Fruit fly (Drosophila melanogaster) whole organism, embryonic: ENCODE results near the gene CG32333.

Experiments used
- Atf6 ChIP-seq: fragments of 200-800 bp; sonication (Bioruptor generic); IDR thresholded peaks from 2 replicates; pipeline ENCODE4 v1.3.6; 2022; ENCODE audit warnings: missing biosample characterization, missing genetic modification characterization
- CG11085 ChIP-seq: fragments of 200-800 bp; sonication (Bioruptor generic); IDR thresholded peaks from 2 replicates; pipeline ENCODE4 v1.3.6; 2022; ENCODE audit warnings: missing biosample characterization, missing genetic modification characterization
- CG12104 ChIP-seq: fragments of 200-800 bp; sonication (Bioruptor generic); optimal IDR thresholded peaks from 3 replicates; lab custom pipeline; 2016; ENCODE audit warnings: missing biosample characterization, missing genetic modification characterization
- CG12659 ChIP-seq: fragments of 200-800 bp; sonication (Bioruptor generic); optimal IDR thresholded peaks from 3 replicates; lab custom pipeline; 2017; ENCODE audit warnings: mild to moderate bottlenecking, missing biosample characterization, missing genetic modification reagents, missing genetic modification characterization
- CG13296 ChIP-seq: fragments of 200-800 bp; sonication (Bioruptor generic); optimal IDR thresholded peaks from 3 replicates; lab custom pipeline; 2018; ENCODE audit warnings: missing biosample characterization, mild to moderate bottlenecking, missing genetic modification characterization
- CG14710 ChIP-seq: fragments of 200-800 bp; sonication (Bioruptor generic); optimal IDR thresholded peaks from 3 replicates; lab custom pipeline; 2019; ENCODE audit warnings: missing biosample characterization, mild to moderate bottlenecking, missing genetic modification characterization, moderate library complexity
- CG17912 ChIP-seq: fragments of 200-800 bp; sonication (Bioruptor generic); optimal IDR thresholded peaks from 2 replicates; lab custom pipeline; 2018; ENCODE audit warnings: missing biosample characterization, mild to moderate bottlenecking, missing genetic modification characterization
- CG2875 ChIP-seq: fragments of 200-800 bp; sonication (Bioruptor generic); optimal IDR thresholded peaks from 2 replicates; lab custom pipeline; 2017; ENCODE audit warnings: missing biosample characterization, mild to moderate bottlenecking, missing genetic modification characterization, missing genetic modification reagents
- CG3065 ChIP-seq: fragments of 200-800 bp; sonication (Bioruptor generic); optimal IDR thresholded peaks from 2 replicates; lab custom pipeline; 2016; ENCODE audit warnings: missing biosample characterization, missing genetic modification characterization
- CG34224 ChIP-seq: fragments of 200-800 bp; sonication (Bioruptor generic); IDR thresholded peaks from 3 replicates; pipeline ENCODE4 v1.3.6; 2022; ENCODE audit warnings: missing biosample characterization, missing genetic modification characterization; ENCODE audit not compliant: partially characterized antibody
- CG3995 ChIP-seq: fragments of 200-800 bp; sonication (Bioruptor generic); optimal IDR thresholded peaks from 3 replicates; lab custom pipeline; 2016; ENCODE audit warnings: missing biosample characterization, missing genetic modification characterization
- CG42726 ChIP-seq: fragments of 200-800 bp; sonication (Bioruptor generic); IDR thresholded peaks from 2 replicates; pipeline ENCODE4 v1.3.6; 2022; ENCODE audit warnings: missing biosample characterization, missing genetic modification characterization; ENCODE audit not compliant: partially characterized antibody
- CG6854 ChIP-seq: fragments of 200-800 bp; sonication (Bioruptor generic); optimal IDR thresholded peaks from 3 replicates; lab custom pipeline; 2017; ENCODE audit warnings: missing biosample characterization, mild to moderate bottlenecking, missing genetic modification characterization
- CG8281 ChIP-seq: fragments of 200-800 bp; sonication (Bioruptor generic); optimal IDR thresholded peaks from 2 replicates; lab custom pipeline; 2018; ENCODE audit warnings: missing biosample characterization, mild to moderate bottlenecking, missing genetic modification characterization, moderate library complexity
- CG9609 ChIP-seq: fragments of 200-800 bp; sonication (Bioruptor generic); optimal IDR thresholded peaks from 3 replicates; lab custom pipeline; 2016; ENCODE audit warnings: missing biosample characterization, missing genetic modification characterization
- CTCF ChIP-seq: fragments of 200-800 bp; sonication (Bioruptor generic); optimal IDR thresholded peaks from 2 replicates; lab custom pipeline; 2017; ENCODE audit warnings: missing biosample characterization, mild to moderate bottlenecking, missing genetic modification characterization, moderate library complexity
- Dad ChIP-seq: fragments of 200-800 bp; sonication (Bioruptor generic); optimal IDR thresholded peaks from 3 replicates; lab custom pipeline; 2016; ENCODE audit warnings: missing biosample characterization, missing genetic modification characterization
- E2f2 ChIP-seq: fragments of 200-800 bp; sonication (Bioruptor generic); IDR thresholded peaks from 2 replicates; pipeline ENCODE4 v1.3.6; 2022; ENCODE audit warnings: missing biosample characterization, missing genetic modification characterization
- Fer2 ChIP-seq: fragments of 200-800 bp; sonication (Bioruptor generic); optimal IDR thresholded peaks from 2 replicates; lab custom pipeline; 2018; ENCODE audit warnings: missing biosample characterization, mild to moderate bottlenecking, missing genetic modification characterization, moderate library complexity
- H2.0 ChIP-seq: fragments of 200-800 bp; sonication (Bioruptor generic); IDR thresholded peaks from 2 replicates; pipeline ENCODE4 v1.3.6; 2022; ENCODE audit warnings: missing biosample characterization, missing genetic modification characterization
- MESR4 ChIP-seq: fragments of 200-800 bp; sonication (Bioruptor generic); optimal IDR thresholded peaks from 2 replicates; lab custom pipeline; 2018; ENCODE audit warnings: missing biosample characterization, mild to moderate bottlenecking, missing genetic modification characterization, moderate library complexity
- Mad ChIP-seq: fragments of 200-800 bp; sonication (Bioruptor generic); optimal IDR thresholded peaks from 2 replicates; lab custom pipeline; 2016; ENCODE audit warnings: missing biosample characterization, missing genetic modification characterization
- Nf-YA ChIP-seq: fragments of 200-800 bp; sonication (Bioruptor generic); IDR thresholded peaks from 2 replicates; pipeline ENCODE4 v1.3.6; 2022; ENCODE audit warnings: missing biosample characterization, missing genetic modification characterization
- Nf-YC ChIP-seq: fragments of 200-800 bp; optimal IDR thresholded peaks from 3 replicates; lab custom pipeline; 2019; ENCODE audit warnings: missing biosample characterization, mild to moderate bottlenecking, missing genetic modification characterization, moderate library complexity
- Rx ChIP-seq: fragments of 200-800 bp; sonication (Bioruptor generic); IDR thresholded peaks from 2 replicates; pipeline ENCODE4 v1.3.6; 2022; ENCODE audit warnings: missing biosample characterization, missing genetic modification characterization
- Side ChIP-seq: fragments of 200-800 bp; sonication (Bioruptor generic); optimal IDR thresholded peaks from 2 replicates; lab custom pipeline; 2016; ENCODE audit warnings: missing biosample characterization, missing genetic modification characterization
- ac ChIP-seq: fragments of 200-800 bp; sonication (Bioruptor generic); optimal IDR thresholded peaks from 3 replicates; lab custom pipeline; 2017; ENCODE audit warnings: missing biosample characterization, mild to moderate bottlenecking, missing genetic modification characterization
- al ChIP-seq: fragments of 200-800 bp; sonication (Bioruptor generic); IDR thresholded peaks from 2 replicates; pipeline ENCODE4 v1.3.6; 2022; ENCODE audit warnings: missing biosample characterization, missing genetic modification characterization
- amos ChIP-seq: fragments of 200-800 bp; sonication (Bioruptor generic); IDR thresholded peaks from 2 replicates; pipeline ENCODE4 v1.3.6; 2022; ENCODE audit warnings: missing biosample characterization, missing genetic modification characterization; ENCODE audit not compliant: partially characterized antibody
- aop ChIP-seq: fragments of 200-800 bp; sonication (Bioruptor generic); IDR thresholded peaks from 2 replicates; pipeline ENCODE4 v1.3.6; 2022; ENCODE audit warnings: missing biosample characterization, missing genetic modification characterization
- caup ChIP-seq: fragments of 200-800 bp; sonication (Bioruptor generic); optimal IDR thresholded peaks from 3 replicates; lab custom pipeline; 2017; ENCODE audit warnings: missing biosample characterization, mild to moderate bottlenecking, missing genetic modification characterization, moderate library complexity; ENCODE audit not compliant: severe bottlenecking
- crc ChIP-seq: fragments of 200-800 bp; sonication (Bioruptor generic); optimal IDR thresholded peaks from 2 replicates; lab custom pipeline; 2016; ENCODE audit warnings: missing biosample characterization, missing genetic modification characterization
- croc ChIP-seq: fragments of 200-800 bp; sonication (Bioruptor generic); conservative IDR thresholded peaks from 3 replicates; pipeline ENCODE4 v1.3.6; 2022; ENCODE audit warnings: missing biosample characterization, missing genetic modification characterization
- crp ChIP-seq, 2 experiments: fragments of 200-800 bp; sonication (Bioruptor generic); optimal IDR thresholded peaks; 2 replicates in 1 of 2; 3 replicates in 1 of 2; lab custom pipeline; 2017; ENCODE audit warnings: missing biosample characterization in 2 of 2, missing genetic modification characterization in 2 of 2, mild to moderate bottlenecking in 1 of 2, moderate library complexity in 1 of 2
- disco-r ChIP-seq: fragments of 200-800 bp; sonication (Bioruptor generic); optimal IDR thresholded peaks from 2 replicates; lab custom pipeline; 2016; ENCODE audit warnings: missing biosample characterization, missing genetic modification characterization
- exex ChIP-seq: fragments of 200-800 bp; sonication (Bioruptor generic); optimal IDR thresholded peaks from 4 replicates; lab custom pipeline; 2018; ENCODE audit warnings: missing biosample characterization, mild to moderate bottlenecking, missing genetic modification characterization, moderate library complexity
- fru ChIP-seq: fragments of >200 bp; optimal IDR thresholded peaks from 2 replicates; lab custom pipeline; 2017
- gro ChIP-seq: fragments of 200-800 bp; sonication (Bioruptor generic); optimal IDR thresholded peaks from 2 replicates; lab custom pipeline; 2016; ENCODE audit warnings: missing biosample characterization, missing genetic modification characterization
- hb ChIP-seq: fragments of 200-800 bp; sonication (Bioruptor generic); IDR thresholded peaks from 3 replicates; pipeline ENCODE4 v1.3.6; 2022; ENCODE audit warnings: missing biosample characterization, missing genetic modification characterization; ENCODE audit not compliant: partially characterized antibody
- hth ChIP-seq: fragments of >200 bp; optimal IDR thresholded peaks from 2 replicates; lab custom pipeline; 2017; ENCODE audit warnings: inconsistent platforms
- jigr1 ChIP-seq: fragments of 200-800 bp; sonication (Bioruptor generic); IDR thresholded peaks from 3 replicates; pipeline ENCODE4 v1.3.6; 2022; ENCODE audit warnings: missing biosample characterization, missing genetic modification characterization
- lola ChIP-seq, 3 experiments: fragments of >200 bp in 2 of 3; fragments of 200-800 bp in 1 of 3; sonication (Bioruptor generic) in 1 of 3; optimal IDR thresholded peaks; 2 replicates each; lab custom pipeline; 2017 to 2019; ENCODE audit warnings: missing biosample characterization in 3 of 3, missing genetic modification characterization in 3 of 3, mild to moderate bottlenecking in 1 of 3, moderate library complexity in 1 of 3
- peb ChIP-seq: fragments of 200-800 bp; sonication (Bioruptor generic); IDR thresholded peaks from 2 replicates; pipeline ENCODE4 v1.3.6; 2022; ENCODE audit warnings: missing biosample characterization, missing genetic modification characterization
- repo ChIP-seq: fragments of 200-800 bp; sonication (Bioruptor generic); optimal IDR thresholded peaks from 2 replicates; lab custom pipeline; 2016; ENCODE audit warnings: missing biosample characterization, missing genetic modification characterization
- rib ChIP-seq: fragments of 200-800 bp; sonication (Bioruptor generic); IDR thresholded peaks from 2 replicates; pipeline ENCODE4 v1.3.6; 2022; ENCODE audit warnings: missing biosample characterization, missing genetic modification characterization
- row ChIP-seq: fragments of 200-800 bp; sonication (Bioruptor generic); IDR thresholded peaks from 3 replicates; pipeline ENCODE4 v1.3.6; 2022; ENCODE audit warnings: missing biosample characterization, missing genetic modification characterization
- sim ChIP-seq: fragments of 200-800 bp; sonication (Bioruptor generic); IDR thresholded peaks from 2 replicates; pipeline ENCODE4 v1.3.6; 2022; ENCODE audit warnings: missing biosample characterization, missing genetic modification characterization
- sima ChIP-seq: fragments of 200-800 bp; sonication (Bioruptor generic); optimal IDR thresholded peaks from 2 replicates; lab custom pipeline; 2016; ENCODE audit warnings: missing biosample characterization, missing genetic modification characterization
- stwl ChIP-seq: fragments of 200-800 bp; sonication (Bioruptor generic); optimal IDR thresholded peaks from 3 replicates; lab custom pipeline; 2018; ENCODE audit warnings: missing biosample characterization, mild to moderate bottlenecking, missing genetic modification characterization, moderate library complexity
- unpg ChIP-seq: fragments of 200-800 bp; sonication (Bioruptor generic); optimal IDR thresholded peaks from 3 replicates; lab custom pipeline; 2018; ENCODE audit warnings: missing biosample characterization, mild to moderate bottlenecking, missing genetic modification characterization, moderate library complexity
- zen ChIP-seq: fragments of 200-800 bp; sonication (Bioruptor generic); optimal IDR thresholded peaks from 3 replicates; lab custom pipeline; 2018; ENCODE audit warnings: missing biosample characterization, mild to moderate bottlenecking, missing genetic modification characterization, moderate library complexity

CG32333 gene

DNA sequence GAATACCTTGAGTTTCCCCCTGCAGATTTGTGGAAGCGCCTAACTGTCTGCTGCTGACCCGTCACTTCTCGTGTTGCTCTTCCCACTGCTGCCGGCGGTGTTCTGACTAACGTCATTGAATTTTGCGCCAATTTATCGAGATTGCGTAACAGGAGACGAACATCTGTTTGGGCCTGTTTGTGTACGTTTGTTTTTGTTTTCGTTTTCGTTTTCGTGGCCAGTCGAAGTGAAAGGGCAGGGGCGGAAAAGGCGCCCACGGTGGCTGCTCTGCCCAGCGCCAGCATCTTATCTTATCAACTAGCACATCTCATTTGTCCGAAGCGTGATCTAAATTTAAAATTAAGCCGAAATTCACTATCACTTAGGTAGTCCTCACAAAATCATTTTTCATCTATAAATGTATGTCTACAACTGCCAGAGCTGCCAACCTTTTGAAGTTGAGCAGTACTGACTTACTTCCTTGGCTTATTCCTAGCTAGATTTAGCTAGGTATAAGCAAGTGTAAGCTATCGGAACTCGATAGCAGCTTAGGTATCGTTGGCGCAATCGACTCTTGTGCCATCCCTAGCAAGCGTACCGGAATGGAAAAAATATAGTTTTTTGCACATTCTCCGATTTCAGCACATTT is 31.4 kb downstream of the CG32333 start, which contains the start of the genes Ctr9 and Nt5a (continued):
- TF ChIP-seq CG42726 (peak; percentile 16; the same call in 1 of the 2 replicates), E2f2 (peak; percentile 53), Fer2 (tag; lab: Kevin White, UChicago) (peak; percentile 60), H2.0 (0 out of 2 replicates have a peak, but pooled peaks have one; percentile 28), CG12659 (GFP tag; lab: Kevin White, UChicago) (peak; percentile 86), CG3065 (no peak), Nf-YC (tag; lab: Kevin White, UChicago) (no peak), crc (GFP tag; lab: Kevin White, UChicago) (no peak), ac (GFP tag; lab: Kevin White, UChicago) (no peak), caup (GFP tag; lab: Kevin White, UChicago) (peak; percentile 63), crp (GFP tag; optimal IDR thresholded peaks at IDR 0.05; lab: Kevin White, UChicago) (peak in 1 of 2 experiments; percentile 79), sim (GFP tag; lab: Robert Waterston, UW) (no peak), stwl (tag; lab: Kevin White, UChicago) (peak; percentile 78), jigr1 (GFP tag; lab: Robert Waterston, UW) (no peak), Rx (GFP tag; lab: Robert Waterston, UW) (no peak), CG14710 (tag; lab: Kevin White, UChicago) (peak; percentile 69), repo (GFP tag; lab: Kevin White, UChicago) (peak; percentile 40), Atf6 (GFP tag; lab: Robert Waterston, UW) (no peak), hb (GFP tag; lab: Robert Waterston, UW) (no peak; the same call in 2 of the 3 replicates), zen (tag; lab: Kevin White, UChicago) (peak; percentile 18), rib (GFP tag; lab: Robert Waterston, UW) (peak; percentile 61; the same call in 1 of the 2 replicates), CG34224 (GFP tag; lab: Robert Waterston, UW) (peak; percentile 81), CG8281 (tag; lab: Kevin White, UChicago) (no peak), gro (GFP tag; lab: Kevin White, UChicago) (peak; percentile 87), CG3995 (GFP tag; lab: Kevin White, UChicago) (peak; percentile 42), disco-r (GFP tag; lab: Kevin White, UChicago) (no peak), sima (GFP tag; lab: Kevin White, UChicago) (no peak), amos (peak; percentile 81), CG9609 (GFP tag; lab: Kevin White, UChicago) (peak; percentile 5), unpg (GFP tag; lab: Kevin White, UChicago) (no peak), lola (GFP tag; optimal IDR thresholded peaks at IDR 0.05; lab: Kevin White, UChicago) (peak in 1 of 3 experiments; percentile 16), Nf-YA (GFP tag; lab: Robert Waterston, UW) (no peak), exex (tag; lab: Kevin White, UChicago) (peak; percentile 49), CG2875 (no peak), MESR4 (GFP tag; lab: Kevin White, UChicago) (peak; percentile 84), CG6854 (no peak), aop (no peak), peb (no peak), row (GFP tag; lab: Robert Waterston, UW) (peak; percentile 85), hth (lab: Kevin White, UChicago) (no peak), fru (lab: Kevin White, UChicago) (no peak), Dad (GFP tag; lab: Kevin White, UChicago) (peak; percentile 23), CG13296 (GFP tag; lab: Kevin White, UChicago) (peak; percentile 21), CG11085 (GFP tag; lab: Robert Waterston, UW) (no peak), Mad (peak; percentile 38), al (GFP tag; lab: Robert Waterston, UW) (peak; percentile 32; the same call in 1 of the 2 replicates), CG17912 (GFP tag; lab: Kevin White, UChicago) (peak; percentile 53), Side (GFP tag; lab: Kevin White, UChicago) (peak; percentile 49), croc (GFP tag; lab: Robert Waterston, UW) (no peak), CTCF (GFP tag; lab: Kevin White, UChicago) (no peak), CG12104 (GFP tag; lab: Kevin White, UChicago) (no peak)
